Worm (Caenorhabditis elegans) whole organism, midembryonic: ENCODE measurements around the gene sri-53.

Experiments
- T22C8.4 ChIP-seq: fragments of 200-800 bp; sonication (Bioruptor generic); IDR thresholded peaks from 2 replicates; pipeline ENCODE4 v1.3.6; 2022; ENCODE audit warnings: missing genetic modification characterization, missing compliant biosample characterization
- cog-1 ChIP-seq: sonication (generic microtip); optimal IDR thresholded peaks from 2 replicates; lab custom pipeline; 2016; ENCODE audit warnings: missing genetic modification characterization, missing compliant biosample characterization
- flt-1 ChIP-seq: fragments of 200-800 bp; sonication (Bioruptor generic); IDR thresholded peaks from 2 replicates; pipeline ENCODE4 v1.3.6; 2022; ENCODE audit warnings: missing genetic modification characterization, missing compliant biosample characterization
- klf-2 ChIP-seq: fragments of 200-800 bp; sonication (Bioruptor generic); conservative IDR thresholded peaks from 2 replicates; pipeline ENCODE4 v1.3.6; 2022; ENCODE audit warnings: missing genetic modification reagents, missing genetic modification characterization, missing compliant biosample characterization
- med-1 ChIP-seq: sonication (generic microtip); optimal IDR thresholded peaks from 2 replicates; lab custom pipeline; 2017; ENCODE audit warnings: missing genetic modification characterization, mild to moderate bottlenecking, missing compliant biosample characterization, antibody characterized with exemption, missing genetic modification reagents; ENCODE audit not compliant: insufficient read depth
- ref-1 ChIP-seq: fragments of 200-800 bp; sonication (Bioruptor generic); conservative IDR thresholded peaks from 2 replicates; pipeline ENCODE4 v1.3.6; 2022; ENCODE audit warnings: missing genetic modification reagents, missing genetic modification characterization, missing compliant biosample characterization
- tab-1 ChIP-seq: fragments of 200-800 bp; sonication (Bioruptor generic); IDR thresholded peaks from 2 replicates; pipeline ENCODE4 v1.3.6; 2022; ENCODE audit warnings: missing genetic modification characterization, missing compliant biosample characterization
- ztf-23 ChIP-seq: fragments of 200-800 bp; sonication (Bioruptor generic); IDR thresholded peaks from 2 replicates; pipeline ENCODE4 v1.3.6; 2022; ENCODE audit warnings: missing genetic modification reagents, missing genetic modification characterization, missing compliant biosample characterization
- ztf-29 ChIP-seq: fragments of 200-800 bp; sonication (Bioruptor generic); IDR thresholded peaks from 2 replicates; pipeline ENCODE4 v1.3.6; 2022; ENCODE audit warnings: missing genetic modification reagents, missing genetic modification characterization, missing compliant biosample characterization

Gene sri-53

DNA sequence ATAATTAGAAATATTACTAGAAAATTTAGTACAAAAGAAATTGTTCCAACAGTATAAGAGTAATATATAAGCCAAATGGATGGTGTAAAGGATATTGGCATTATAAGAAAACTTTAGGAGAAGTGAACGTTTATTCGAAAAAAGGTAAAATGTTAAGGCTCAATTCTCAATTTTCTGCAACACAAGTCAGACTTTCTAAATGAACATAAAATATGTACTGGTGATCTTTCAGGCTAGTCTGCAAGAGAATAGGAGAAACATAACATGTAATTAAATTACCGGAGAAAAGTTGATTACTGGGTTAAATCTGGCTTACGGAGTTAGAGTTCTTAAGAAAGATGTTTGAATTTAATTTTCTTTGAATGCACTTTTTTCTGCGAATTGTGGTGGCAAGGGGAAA is 45.7 kb downstream of the sri-53 start, which contains the start of gene sri-33:
Gene sri-33 (minus strand): TSS at position 101 of the 400 bp plus-strand sequence.
- TF ChIP-seq T22C8.4 (GFP tag; lab: Robert Waterston, UW): no peak
- no peak for TF ChIP-seq cog-1 (tag; lab: Kevin White, UChicago)
- no peak for TF ChIP-seq ztf-23 (GFP tag; lab: Robert Waterston, UW)
- TF ChIP-seq klf-2 (GFP tag; lab: Robert Waterston, UW): no peak
- no peak for TF ChIP-seq flt-1 (GFP tag; lab: Robert Waterston, UW)
- no peak for TF ChIP-seq ref-1 (GFP tag; lab: Robert Waterston, UW)
- TF ChIP-seq med-1 (GFP tag; lab: Kevin White, UChicago): no peak
- no peak for TF ChIP-seq tab-1 (GFP tag; lab: Robert Waterston, UW)

- TF ChIP-seq ztf-23 (GFP tag; lab: Robert Waterston, UW) (no peak), cog-1 (tag; lab: Kevin White, UChicago) (no peak), ref-1 (GFP tag; lab: Robert Waterston, UW) (no peak), flt-1 (GFP tag; lab: Robert Waterston, UW) (no peak), med-1 (GFP tag; lab: Kevin White, UChicago) (no peak), tab-1 (GFP tag; lab: Robert Waterston, UW) (no peak), T22C8.4 (GFP tag; lab: Robert Waterston, UW) (no peak), ztf-29 (GFP tag; lab: Robert Waterston, UW) (no peak)
These were observed 48.0 kb downstream of the sri-53 start, which contains the start of gene sri-32 for ce11 chrII:3154383-3154782. sri-32 (minus strand) TSS chrII:3154483.

DNA sequence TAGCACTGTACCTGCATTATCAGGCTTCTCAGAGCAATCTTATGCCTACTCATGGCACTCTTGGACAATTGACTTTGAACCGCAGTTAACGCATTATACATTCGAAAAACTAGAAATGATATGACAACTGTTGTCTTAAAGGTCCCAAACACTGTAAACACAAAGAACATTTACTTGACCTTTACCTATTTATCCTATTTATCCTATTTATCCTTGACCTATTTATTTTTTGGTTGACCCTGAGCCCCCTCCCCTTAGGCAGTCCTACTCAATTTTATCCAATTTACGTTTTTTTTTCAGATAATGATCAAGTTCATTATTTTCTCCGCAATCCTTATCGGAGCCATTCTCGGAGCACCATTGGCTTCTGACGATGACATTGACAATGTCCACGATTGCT is 50.8 kb downstream of the sri-53 start, which contains the start of the genes T10D4.14 and T10D4.19:
Gene T10D4.14 (minus strand): TSS at position 101 of the 400 bp plus-strand sequence.
Gene T10D4.19 (plus strand): TSS at position 304 of the 400 bp plus-strand sequence.
- TF ChIP-seq flt-1 (GFP tag; lab: Robert Waterston, UW) (no peak), ref-1 (GFP tag; lab: Robert Waterston, UW) (no peak), T22C8.4 (GFP tag; lab: Robert Waterston, UW) (no peak), klf-2 (GFP tag; lab: Robert Waterston, UW) (no peak), ztf-23 (GFP tag; lab: Robert Waterston, UW) (no peak), tab-1 (GFP tag; lab: Robert Waterston, UW) (no peak), med-1 (GFP tag; lab: Kevin White, UChicago) (no peak), cog-1 (tag; lab: Kevin White, UChicago) (no peak), ztf-29 (GFP tag; lab: Robert Waterston, UW) (no peak)
